Worm (Caenorhabditis elegans): ENCODE results near the gene C29F5.8.

The C29F5.8 gene

DNA sequence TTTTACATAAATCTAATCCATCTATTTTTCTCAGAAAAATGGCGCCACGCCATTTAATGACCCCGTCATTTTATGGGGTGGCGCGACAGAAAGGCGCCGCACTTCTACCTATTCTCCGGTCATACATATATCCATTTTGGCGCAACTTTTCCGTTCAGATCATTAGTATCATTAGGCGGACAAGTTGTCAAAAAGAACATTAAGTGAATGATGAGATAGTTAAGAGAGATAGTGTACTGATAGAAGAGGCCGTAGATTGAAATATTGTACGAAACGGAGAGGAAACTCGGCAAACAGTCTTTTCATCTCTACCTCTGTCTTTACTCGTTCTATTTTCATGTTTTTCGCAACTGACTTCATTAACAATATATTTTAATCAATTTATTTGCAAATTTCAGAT lies 17.9 kb downstream of the C29F5.8 start, which contains the start of gene sma-6:
Gene sma-6, plus strand, starts transcription at position 399 of the 400 bp plus-strand sequence.
- TF ChIP-seq sma-3 (GFP tag; optimal IDR thresholded peaks at IDR 0.05) (peak; percentile 50), nhr-6 (tag; optimal IDR thresholded peaks at IDR 0.05) (no peak), ztf-11 (tag; optimal IDR thresholded peaks at IDR 0.05) (no peak), ztf-1 (GFP tag; conservative IDR thresholded peaks at IDR 0.05) (no peak), fos-1 (tag; optimal IDR thresholded peaks at IDR 0.05) (peak; percentile 32)

DNA sequence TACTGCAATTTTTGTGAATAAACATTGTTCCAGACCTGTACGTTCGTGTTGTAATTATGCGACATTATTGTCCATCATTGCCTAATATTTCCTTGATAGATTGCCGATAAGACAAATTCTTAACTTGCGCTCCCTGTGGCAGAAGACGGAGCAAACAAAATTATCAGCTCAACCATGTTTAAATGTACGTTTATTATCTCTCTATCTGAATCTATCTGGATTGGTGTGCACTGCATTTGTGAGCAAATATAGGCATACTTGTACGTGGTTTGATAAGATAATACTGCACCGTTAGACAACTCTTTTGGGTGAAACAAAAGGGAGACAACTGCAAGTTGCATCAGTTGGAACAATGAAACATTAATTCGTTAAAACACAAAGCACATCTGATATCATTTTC lies 21.1 kb downstream of the C29F5.8 start:
- TF ChIP-seq fos-1 (tag; optimal IDR thresholded peaks at IDR 0.05) (peak; percentile 91), sma-3 (GFP tag; optimal IDR thresholded peaks at IDR 0.05) (peak; percentile 5), F13H6.1 (tag; optimal IDR thresholded peaks at IDR 0.05) (peak; percentile 57), sma-9 (GFP tag; optimal IDR thresholded peaks at IDR 0.05) (peak; percentile 67), sma-9 (tag; optimal IDR thresholded peaks at IDR 0.05) (no peak), aly-2 (tag; optimal IDR thresholded peaks at IDR 0.05) (no peak), crh-2 (tag; optimal IDR thresholded peaks at IDR 0.05) (peak; percentile 70), nhr-11 (tag; optimal IDR thresholded peaks at IDR 0.05) (no peak), gmeb-1 (tag; optimal IDR thresholded peaks at IDR 0.05) (peak; percentile 24), unc-55 (GFP tag; optimal IDR thresholded peaks at IDR 0.05) (no peak)

DNA sequence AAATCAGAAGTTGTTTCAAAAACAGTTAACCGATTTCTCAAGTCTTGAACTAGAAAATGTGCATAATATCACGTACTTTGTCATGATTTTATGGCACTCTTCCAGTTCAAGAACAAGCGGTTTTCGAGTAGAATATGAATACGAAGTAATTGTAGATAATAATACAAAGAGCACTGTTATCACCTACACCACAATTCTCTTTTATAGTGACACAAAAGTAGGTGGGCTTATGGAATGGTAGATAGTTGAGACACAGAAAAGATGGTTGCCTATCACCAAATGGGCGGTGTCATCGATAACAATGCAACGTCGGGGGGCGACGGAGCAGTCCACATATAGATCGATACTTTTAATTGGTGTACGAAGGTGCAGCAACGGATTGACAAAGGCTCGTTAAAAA lies 22.4 kb downstream of the C29F5.8 start:
- TF ChIP-seq fos-1 (tag; optimal IDR thresholded peaks at IDR 0.05), result peak; percentile 95
- peak; percentile 43 for TF ChIP-seq gmeb-1 (tag; optimal IDR thresholded peaks at IDR 0.05)
- peak; percentile 17 for TF ChIP-seq sma-9 (GFP tag; optimal IDR thresholded peaks at IDR 0.05)
- no peak for TF ChIP-seq sma-9 (tag; optimal IDR thresholded peaks at IDR 0.05)
- no peak for TF ChIP-seq ztf-1 (GFP tag; conservative IDR thresholded peaks at IDR 0.05)
- TF ChIP-seq skn-1 (tag; optimal IDR thresholded peaks at IDR 0.05), result peak; percentile 33
- TF ChIP-seq ceh-16 (tag; optimal IDR thresholded peaks at IDR 0.05), result no peak
- TF ChIP-seq lin-39 (tag; optimal IDR thresholded peaks at IDR 0.05), result no peak
- peak; percentile 43 for TF ChIP-seq crh-2 (tag; optimal IDR thresholded peaks at IDR 0.05)

DNA sequence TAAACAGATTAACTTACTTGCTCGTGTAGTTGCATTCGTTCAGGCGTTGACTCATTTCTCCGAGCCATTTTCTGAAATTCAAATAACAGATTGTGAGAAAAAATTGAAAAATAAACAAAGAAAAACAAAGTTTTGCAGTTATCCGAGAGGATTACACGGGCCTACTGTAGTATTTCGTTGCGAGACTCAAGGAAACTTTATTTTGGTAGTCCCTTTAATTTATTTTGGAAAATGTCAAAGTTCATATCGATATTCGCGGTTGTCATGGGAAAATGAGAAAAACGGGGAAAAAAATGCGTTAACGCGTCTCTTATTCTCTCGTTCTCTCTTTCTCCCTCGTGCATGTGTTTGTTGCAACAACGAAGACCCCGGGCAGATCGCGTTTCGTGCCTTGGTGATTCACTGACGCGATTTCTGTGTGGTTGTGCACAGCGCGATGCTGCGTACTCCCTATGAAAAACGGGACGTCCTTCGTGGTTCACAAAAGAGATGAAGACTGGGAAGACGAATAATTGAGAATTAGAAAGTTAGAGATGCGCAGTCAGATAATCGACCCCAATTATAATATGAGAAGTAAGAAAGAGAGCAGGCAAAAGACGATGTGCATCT lies 25.1 kb downstream of the C29F5.8 start, which contains the start of gene set-4:
Gene set-4, minus strand, starts transcription at position 120 of the 609 bp plus-strand sequence.
- peak; percentile 92 for TF ChIP-seq sma-9 (GFP tag; optimal IDR thresholded peaks at IDR 0.05)
- no peak for TF ChIP-seq sma-9 (tag; optimal IDR thresholded peaks at IDR 0.05)
- TF ChIP-seq Y55F3AM.14 (GFP tag; optimal IDR thresholded peaks at IDR 0.05), result peak; percentile 78
- no peak for TF ChIP-seq elt-1 (tag; optimal IDR thresholded peaks at IDR 0.05)
- peak; percentile 68 for TF ChIP-seq nhr-77 (tag; optimal IDR thresholded peaks at IDR 0.05)
- peak; percentile 26 for TF ChIP-seq ama-1 (optimal IDR thresholded peaks at IDR 0.05)
- TF ChIP-seq mdl-1 (tag; optimal IDR thresholded peaks at IDR 0.05), result peak; percentile 18 to 91
- TF ChIP-seq unc-62 (GFP tag; optimal IDR thresholded peaks at IDR 0.05), result peak; percentile 59
- TF ChIP-seq R02D3.7 (tag; optimal IDR thresholded peaks at IDR 0.05), result peak; percentile 50
- TF ChIP-seq ZK546.5 (tag; optimal IDR thresholded peaks at IDR 0.05), result peak; percentile 27
- TF ChIP-seq lsy-2 (tag; optimal IDR thresholded peaks at IDR 0.05), result peak; percentile 90 to 95
- peak; percentile 85 for TF ChIP-seq egl-27 (tag; optimal IDR thresholded peaks at IDR 0.05)
- TF ChIP-seq nhr-10 (tag; optimal IDR thresholded peaks at IDR 0.05), result peak; percentile 78
- TF ChIP-seq gmeb-1 (tag; optimal IDR thresholded peaks at IDR 0.05), result peak; percentile 90
- TF ChIP-seq sem-4 (tag; optimal IDR thresholded peaks at IDR 0.05), result peak; percentile 93
- peak; percentile 72 for TF ChIP-seq zag-1 (tag; optimal IDR thresholded peaks at IDR 0.05)
- peak; percentile 96 for TF ChIP-seq unc-55 (GFP tag; optimal IDR thresholded peaks at IDR 0.05)
- peak; percentile 92 for TF ChIP-seq nhr-25 (tag; optimal IDR thresholded peaks at IDR 0.05)
- TF ChIP-seq blmp-1 (tag; optimal IDR thresholded peaks at IDR 0.05; ENCODE audit: insufficient read depth), result peak; percentile 54
- TF ChIP-seq lin-13 (GFP tag; optimal IDR thresholded peaks at IDR 0.05), result peak; percentile 93
- TF ChIP-seq C34F6.9 (tag; optimal IDR thresholded peaks at IDR 0.05), result peak; percentile 98
- TF ChIP-seq elt-3 (tag; optimal IDR thresholded peaks at IDR 0.05), result no peak
- TF ChIP-seq crh-2 (tag; optimal IDR thresholded peaks at IDR 0.05), result peak; percentile 97
- TF ChIP-seq ztf-11 (tag; optimal IDR thresholded peaks at IDR 0.05), result peak; percentile 61
- TF ChIP-seq nhr-129 (tag; optimal IDR thresholded peaks at IDR 0.05), result peak; percentile 96
- TF ChIP-seq mab-5 (tag; optimal IDR thresholded peaks at IDR 0.05), result peak; percentile 84
- peak; percentile 91 for TF ChIP-seq sma-3 (GFP tag; optimal IDR thresholded peaks at IDR 0.05)
- no peak for TF ChIP-seq alr-1 (tag; optimal IDR thresholded peaks at IDR 0.05)
- no peak for TF ChIP-seq unc-39 (tag; optimal IDR thresholded peaks at IDR 0.05)
- TF ChIP-seq snpc-4 (tag; optimal IDR thresholded peaks at IDR 0.05), result peak; percentile 88
- TF ChIP-seq aly-2 (tag; optimal IDR thresholded peaks at IDR 0.05), result no peak
- peak; percentile 89 for TF ChIP-seq lin-11 (tag; optimal IDR thresholded peaks at IDR 0.05)
- no peak for TF ChIP-seq ztf-1 (GFP tag; conservative IDR thresholded peaks at IDR 0.05)
- no peak for TF ChIP-seq skn-1 (tag; optimal IDR thresholded peaks at IDR 0.05)
- peak; percentile 91 for TF ChIP-seq ceh-16 (tag; optimal IDR thresholded peaks at IDR 0.05)
- peak; percentile 68 for TF ChIP-seq ceh-82 (tag; optimal IDR thresholded peaks at IDR 0.05)
- TF ChIP-seq fos-1 (tag; optimal IDR thresholded peaks at IDR 0.05), result peak; percentile 96
- TF ChIP-seq nhr-12 (tag; optimal IDR thresholded peaks at IDR 0.05), result no peak
- TF ChIP-seq F13H6.1 (tag; optimal IDR thresholded peaks at IDR 0.05), result peak; percentile 92
- TF ChIP-seq mbf-1 (tag; optimal IDR thresholded peaks at IDR 0.05), result no peak
- TF ChIP-seq nhr-237 (tag; optimal IDR thresholded peaks at IDR 0.05), result peak; percentile 20
- no peak for TF ChIP-seq nhr-23 (tag; optimal IDR thresholded peaks at IDR 0.05)

Data from whole organism, L2 larva.